Fruit fly (Drosophila melanogaster) whole organism, embryonic: ENCODE results near the gene CG6048.

Source experiments
- ATbp ChIP-seq: fragments of 200-800 bp; sonication (Bioruptor generic); optimal IDR thresholded peaks from 2 replicates; lab custom pipeline; 2017; ENCODE audit warnings: missing biosample characterization, mild to moderate bottlenecking, missing genetic modification characterization, missing genetic modification reagents
- Abd-B ChIP-seq: fragments of 200-800 bp; sonication (Bioruptor generic); optimal IDR thresholded peaks from 2 replicates; lab custom pipeline; 2018; ENCODE audit warnings: missing biosample characterization, mild to moderate bottlenecking, missing genetic modification characterization, moderate library complexity
- Awh ChIP-seq: fragments of 200-800 bp; sonication (Bioruptor generic); IDR thresholded peaks from 2 replicates; pipeline ENCODE4, ENCODE4 v1.3.6; 2022; ENCODE audit warnings: missing biosample characterization, missing genetic modification characterization
- CG11504 ChIP-seq: fragments of 200-800 bp; sonication (Bioruptor generic); optimal IDR thresholded peaks from 3 replicates; lab custom pipeline; 2019; ENCODE audit warnings: missing biosample characterization, mild to moderate bottlenecking, missing genetic modification characterization, moderate library complexity
- CG12744 ChIP-seq: fragments of 200-800 bp; sonication (Bioruptor generic); optimal IDR thresholded peaks from 2 replicates; lab custom pipeline; 2016; ENCODE audit warnings: missing biosample characterization, missing genetic modification characterization
- CG14860 ChIP-seq: fragments of 200-800 bp; sonication (Bioruptor generic); IDR thresholded peaks from 3 replicates; pipeline ENCODE4 v1.3.6; 2022; ENCODE audit warnings: missing biosample characterization, missing genetic modification characterization; ENCODE audit not compliant: partially characterized antibody
- CG1529 ChIP-seq: fragments of 200-800 bp; sonication (Bioruptor generic); optimal IDR thresholded peaks from 3 replicates; lab custom pipeline; 2018; ENCODE audit warnings: missing biosample characterization, missing genetic modification characterization
- CG15479 ChIP-seq: fragments of 200-800 bp; sonication (Bioruptor generic); optimal IDR thresholded peaks from 3 replicates; lab custom pipeline; 2019; ENCODE audit warnings: missing biosample characterization, mild to moderate bottlenecking, missing genetic modification characterization, moderate library complexity
- CG1602 ChIP-seq: fragments of 200-800 bp; sonication (Bioruptor generic); optimal IDR thresholded peaks from 3 replicates; lab custom pipeline; 2016; ENCODE audit warnings: missing biosample characterization, missing genetic modification characterization
- CG1603 ChIP-seq: fragments of 200-800 bp; sonication (Bioruptor generic); optimal IDR thresholded peaks from 2 replicates; lab custom pipeline; 2019; ENCODE audit warnings: missing biosample characterization, mild to moderate bottlenecking, missing genetic modification characterization, moderate library complexity
- CG16863 ChIP-seq: fragments of 200-800 bp; sonication (Bioruptor generic); optimal IDR thresholded peaks from 3 replicates; lab custom pipeline; 2016; ENCODE audit warnings: missing biosample characterization, missing genetic modification characterization
- CG17385 ChIP-seq: fragments of 200-800 bp; sonication (Bioruptor generic); optimal IDR thresholded peaks from 3 replicates; lab custom pipeline; 2018; ENCODE audit warnings: missing biosample characterization, mild to moderate bottlenecking, missing genetic modification characterization
- CG18599 ChIP-seq: fragments of 200-800 bp; sonication (Bioruptor generic); optimal IDR thresholded peaks from 3 replicates; lab custom pipeline; 2017; ENCODE audit warnings: missing biosample characterization, missing genetic modification characterization, mild to moderate bottlenecking, moderate library complexity, missing genetic modification reagents
- CG18619 ChIP-seq: fragments of 200-800 bp; sonication (Bioruptor generic); optimal IDR thresholded peaks from 3 replicates; lab custom pipeline; 2017; ENCODE audit warnings: missing biosample characterization, mild to moderate bottlenecking, missing genetic modification characterization
- CG18764 ChIP-seq: fragments of 200-800 bp; sonication (Bioruptor generic); optimal IDR thresholded peaks from 3 replicates; lab custom pipeline; 2016; ENCODE audit warnings: missing biosample characterization, missing genetic modification characterization
- CG31224 ChIP-seq: fragments of 200-800 bp; sonication (Bioruptor generic); IDR thresholded peaks from 2 replicates; pipeline ENCODE4 v1.3.6; 2022; ENCODE audit warnings: missing biosample characterization, missing genetic modification characterization
- CG43689 ChIP-seq: fragments of 200-800 bp; sonication (Bioruptor generic); IDR thresholded peaks from 2 replicates; pipeline ENCODE4 v1.3.6; 2022; ENCODE audit warnings: missing biosample characterization, missing genetic modification characterization
- CG7372 ChIP-seq: fragments of 200-800 bp; sonication (Bioruptor generic); IDR thresholded peaks from 2 replicates; pipeline ENCODE4 v1.3.6; 2022; ENCODE audit warnings: missing biosample characterization, missing genetic modification characterization
- CG7839 ChIP-seq: fragments of 200-800 bp; sonication (Bioruptor generic); optimal IDR thresholded peaks from 3 replicates; lab custom pipeline; 2018; ENCODE audit warnings: missing biosample characterization, mild to moderate bottlenecking, missing genetic modification characterization, moderate library complexity
- CG7987 ChIP-seq: fragments of 200-800 bp; sonication (Bioruptor generic); optimal IDR thresholded peaks from 2 replicates; lab custom pipeline; 2018; ENCODE audit warnings: missing biosample characterization, mild to moderate bottlenecking, missing genetic modification characterization, moderate library complexity
- D19A ChIP-seq: fragments of 200-800 bp; optimal IDR thresholded peaks from 3 replicates; lab custom pipeline; 2019; ENCODE audit warnings: missing biosample characterization, mild to moderate bottlenecking, missing genetic modification characterization, moderate library complexity
- Dek ChIP-seq: fragments of 200-800 bp; sonication (Bioruptor generic); optimal IDR thresholded peaks from 3 replicates; lab custom pipeline; 2019; ENCODE audit warnings: missing biosample characterization, mild to moderate bottlenecking, missing genetic modification characterization, moderate library complexity
- Drgx ChIP-seq: fragments of 200-800 bp; sonication (Bioruptor generic); IDR thresholded peaks from 2 replicates; pipeline ENCODE4 v1.3.6; 2022; ENCODE audit warnings: missing biosample characterization, missing genetic modification characterization
- Fer3 ChIP-seq: fragments of 200-800 bp; sonication (Bioruptor generic); optimal IDR thresholded peaks from 2 replicates; lab custom pipeline; 2018; ENCODE audit warnings: missing biosample characterization, mild to moderate bottlenecking, missing genetic modification characterization, moderate library complexity
- H15 ChIP-seq: fragments of 200-800 bp; sonication (Bioruptor generic); IDR thresholded peaks from 3 replicates; pipeline ENCODE4 v1.3.6; 2022; ENCODE audit warnings: missing biosample characterization, missing genetic modification characterization
- HLH54F ChIP-seq: fragments of 200-800 bp; sonication (Bioruptor generic); optimal IDR thresholded peaks from 3 replicates; lab custom pipeline; 2016; ENCODE audit warnings: missing biosample characterization, missing genetic modification characterization
- Oli ChIP-seq: fragments of 200-800 bp; sonication (Bioruptor generic); optimal IDR thresholded peaks from 2 replicates; lab custom pipeline; 2018; ENCODE audit warnings: missing biosample characterization, mild to moderate bottlenecking, missing genetic modification characterization, moderate library complexity
- Pdp1 ChIP-seq, 2 experiments: fragments of 200-800 bp; sonication (Bioruptor generic); optimal IDR thresholded peaks; 3 replicates each; lab custom pipeline; 2016; ENCODE audit warnings: missing biosample characterization in 2 of 2, missing genetic modification characterization in 2 of 2, mild to moderate bottlenecking in 1 of 2, moderate library complexity in 1 of 2
- Six4 ChIP-seq: fragments of 200-800 bp; sonication (Bioruptor generic); optimal IDR thresholded peaks from 2 replicates; lab custom pipeline; 2016; ENCODE audit warnings: missing biosample characterization, missing genetic modification characterization
- Sox100B ChIP-seq: fragments of 200-800 bp; sonication (Bioruptor generic); optimal IDR thresholded peaks from 3 replicates; lab custom pipeline; 2018; ENCODE audit warnings: missing biosample characterization, mild to moderate bottlenecking, missing genetic modification characterization
- Tbp ChIP-seq: fragments of >200 bp; optimal IDR thresholded peaks from 2 replicates; lab custom pipeline; 2018; ENCODE audit warnings: missing biosample characterization, missing genetic modification characterization
- al ChIP-seq: fragments of 200-800 bp; sonication (Bioruptor generic); IDR thresholded peaks from 2 replicates; pipeline ENCODE4 v1.3.6; 2022; ENCODE audit warnings: missing biosample characterization, missing genetic modification characterization
- az2 ChIP-seq: fragments of 200-800 bp; sonication (Bioruptor generic); optimal IDR thresholded peaks from 3 replicates; lab custom pipeline; 2016; ENCODE audit warnings: missing biosample characterization, missing genetic modification characterization
- bcd ChIP-seq: fragments of 200-800 bp; sonication (Bioruptor generic); optimal IDR thresholded peaks from 2 replicates; lab custom pipeline; 2017; ENCODE audit warnings: missing biosample characterization, mild to moderate bottlenecking, missing genetic modification characterization
- btn ChIP-seq: fragments of 200-800 bp; sonication (Bioruptor generic); optimal IDR thresholded peaks from 2 replicates; lab custom pipeline; 2016; ENCODE audit warnings: missing biosample characterization, missing genetic modification characterization
- chinmo ChIP-seq: fragments of 200-800 bp; sonication (Bioruptor generic); IDR thresholded peaks from 4 replicates; pipeline ENCODE4 v1.3.6; 2022; ENCODE audit warnings: missing biosample characterization, missing genetic modification characterization; ENCODE audit not compliant: partially characterized antibody
- dmrt11E ChIP-seq: fragments of 200-800 bp; sonication (Bioruptor generic); optimal IDR thresholded peaks from 3 replicates; lab custom pipeline; 2018; ENCODE audit warnings: missing biosample characterization, mild to moderate bottlenecking, missing genetic modification characterization, moderate library complexity
- dmrt99B ChIP-seq: fragments of 200-800 bp; sonication (Bioruptor generic); optimal IDR thresholded peaks from 2 replicates; lab custom pipeline; 2018; ENCODE audit warnings: missing biosample characterization, mild to moderate bottlenecking, missing genetic modification characterization, moderate library complexity
- ewg ChIP-seq: fragments of 200-800 bp; sonication (Bioruptor generic); optimal IDR thresholded peaks from 3 replicates; lab custom pipeline; 2017; ENCODE audit warnings: mild to moderate bottlenecking, missing biosample characterization, missing genetic modification reagents, missing genetic modification characterization
- ind ChIP-seq: fragments of 200-800 bp; sonication (Bioruptor generic); optimal IDR thresholded peaks from 3 replicates; lab custom pipeline; 2016; ENCODE audit warnings: missing biosample characterization, missing genetic modification characterization
- jumu ChIP-seq: fragments of 200-800 bp; sonication (Bioruptor generic); optimal IDR thresholded peaks from 3 replicates; lab custom pipeline; 2016; ENCODE audit warnings: missing biosample characterization, missing genetic modification characterization
- klu ChIP-seq: fragments of 200-800 bp; sonication (Bioruptor generic); IDR thresholded peaks from 2 replicates; pipeline ENCODE4 v1.3.6; 2022; ENCODE audit warnings: missing biosample characterization, missing genetic modification characterization
- phol ChIP-seq: fragments of 200-800 bp; sonication (Bioruptor generic); optimal IDR thresholded peaks from 3 replicates; lab custom pipeline; 2018; ENCODE audit warnings: missing biosample characterization, mild to moderate bottlenecking, missing genetic modification characterization, moderate library complexity
- psq ChIP-seq: fragments of 200-800 bp; sonication (Bioruptor generic); optimal IDR thresholded peaks from 2 replicates; lab custom pipeline; 2017; ENCODE audit warnings: missing biosample characterization, missing genetic modification characterization
- pzg ChIP-seq: fragments of 200-800 bp; sonication (Bioruptor generic); optimal IDR thresholded peaks from 3 replicates; lab custom pipeline; 2018; ENCODE audit warnings: missing biosample characterization, mild to moderate bottlenecking, missing genetic modification characterization, moderate library complexity
- ranshi ChIP-seq: fragments of 200-800 bp; sonication (Bioruptor generic); IDR thresholded peaks from 2 replicates; pipeline ENCODE4 v1.3.6; 2022; ENCODE audit warnings: missing biosample characterization, missing genetic modification characterization
- salm ChIP-seq: fragments of 200-800 bp; sonication (Bioruptor generic); optimal IDR thresholded peaks from 2 replicates; lab custom pipeline; 2018; ENCODE audit warnings: missing biosample characterization, mild to moderate bottlenecking, missing genetic modification characterization
- slou ChIP-seq: fragments of 200-800 bp; sonication (Bioruptor generic); optimal IDR thresholded peaks from 3 replicates; lab custom pipeline; 2016; ENCODE audit warnings: missing biosample characterization, missing genetic modification characterization
- tgo ChIP-seq: fragments of 200-800 bp; sonication (Bioruptor generic); IDR thresholded peaks from 3 replicates; pipeline ENCODE4 v1.3.6; 2022; ENCODE audit warnings: missing biosample characterization, missing genetic modification characterization
- vvl ChIP-seq: fragments of 200-800 bp; sonication (Bioruptor generic); IDR thresholded peaks from 2 replicates; pipeline ENCODE4 v1.3.6; 2022; ENCODE audit warnings: missing biosample characterization, missing genetic modification characterization
- zfh2 ChIP-seq: fragments of 200-800 bp; sonication (Bioruptor generic); optimal IDR thresholded peaks from 2 replicates; lab custom pipeline; 2016; ENCODE audit warnings: missing biosample characterization, missing genetic modification characterization

CG6048 gene

DNA sequence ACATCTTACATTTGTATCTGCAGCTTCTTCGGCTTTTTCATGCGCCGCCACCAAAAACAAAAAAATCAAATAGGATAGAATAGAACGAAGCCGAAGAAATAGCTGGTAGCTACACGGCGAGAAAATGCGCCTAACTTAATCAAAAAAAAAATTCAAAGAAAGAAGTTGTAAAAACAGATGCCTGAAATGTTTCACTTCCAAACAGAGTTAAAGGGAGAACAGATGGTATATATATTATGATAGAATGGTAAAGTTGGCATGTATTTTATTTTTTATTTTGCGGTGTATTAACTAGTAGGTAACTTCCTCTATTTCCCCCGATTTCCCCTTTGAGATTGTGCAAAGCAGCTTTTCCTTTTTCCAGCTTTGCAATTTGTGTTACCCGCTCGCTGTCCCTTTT lies 28.0 kb upstream of the CG6048 start (continued):
- peak; percentile 53 for TF ChIP-seq CG18599
- no peak for TF ChIP-seq HLH54F (GFP tag; lab: Kevin White, UChicago)
- TF ChIP-seq Fer3 (tag; lab: Kevin White, UChicago) = peak; percentile 5
- TF ChIP-seq CG1529 = no peak
- TF ChIP-seq CG18764 = no peak
- no peak for TF ChIP-seq CG15479 (GFP tag; lab: Kevin White, UChicago)
- TF ChIP-seq salm (tag; lab: Kevin White, UChicago) = no peak
- peak; percentile 63; the same call in 1 of the 2 replicates for TF ChIP-seq vvl (GFP tag; lab: Robert Waterston, UW)
- peak; percentile 34 for TF ChIP-seq ATbp
- TF ChIP-seq dmrt11E (tag; lab: Kevin White, UChicago) = peak; percentile 17
- no peak for TF ChIP-seq klu (GFP tag; lab: Robert Waterston, UW)
- no peak for TF ChIP-seq az2 (GFP tag; lab: Kevin White, UChicago)
- peak; percentile 38 for TF ChIP-seq CG7839 (tag; lab: Kevin White, UChicago)
- no peak for TF ChIP-seq CG31224 (GFP tag; lab: Robert Waterston, UW)
- TF ChIP-seq CG14860 = no peak
- no peak for TF ChIP-seq CG43689 (GFP tag; lab: Robert Waterston, UW)
- TF ChIP-seq H15 (GFP tag; lab: Robert Waterston, UW) = no peak
- TF ChIP-seq psq = no peak
- TF ChIP-seq D19A (tag; lab: Kevin White, UChicago) = no peak
- TF ChIP-seq bcd = no peak
- TF ChIP-seq ind (GFP tag; lab: Kevin White, UChicago) = peak; percentile 18
- TF ChIP-seq Drgx = peak; percentile 53; the same call in 1 of the 2 replicates
- no peak for TF ChIP-seq CG16863 (GFP tag; lab: Kevin White, UChicago)
- peak; percentile 59 for TF ChIP-seq CG11504 (tag; lab: Kevin White, UChicago)
- peak; percentile 15; the same call in 1 of the 3 replicates for TF ChIP-seq tgo (GFP tag; lab: Robert Waterston, UW)
- no peak for TF ChIP-seq Pdp1 (GFP tag; optimal IDR thresholded peaks at IDR 0.05; lab: Kevin White, UChicago)
- no peak for TF ChIP-seq CG12744
- no peak for TF ChIP-seq slou
- TF ChIP-seq CG18619 = no peak
- no peak for TF ChIP-seq Awh
- 0 out of 2 replicates have a peak, but pooled peaks have one; percentile 6 for TF ChIP-seq ranshi (GFP tag; lab: Robert Waterston, UW)
- TF ChIP-seq chinmo (GFP tag; lab: Robert Waterston, UW) = no peak
- TF ChIP-seq phol (tag; lab: Kevin White, UChicago) = peak; percentile 47
- TF ChIP-seq zfh2 (GFP tag; lab: Kevin White, UChicago) = no peak
- TF ChIP-seq Sox100B (GFP tag; lab: Kevin White, UChicago) = peak; percentile 26
- TF ChIP-seq Dek (tag; lab: Kevin White, UChicago) = no peak
- TF ChIP-seq CG1602 = no peak
- no peak for TF ChIP-seq btn
- TF ChIP-seq pzg (GFP tag; lab: Kevin White, UChicago) = no peak
- TF ChIP-seq Oli (tag; lab: Kevin White, UChicago) = peak; percentile 34
- TF ChIP-seq Six4 (GFP tag; lab: Kevin White, UChicago) = no peak
- no peak for TF ChIP-seq ewg (GFP tag; lab: Kevin White, UChicago)
- no peak for TF ChIP-seq Tbp
- peak; percentile 49 for TF ChIP-seq CG1603 (tag; lab: Kevin White, UChicago)
- TF ChIP-seq jumu (GFP tag; lab: Kevin White, UChicago) = no peak
- peak; percentile 40 for TF ChIP-seq dmrt99B (tag; lab: Kevin White, UChicago)
- no peak for TF ChIP-seq CG7987
- no peak for TF ChIP-seq Abd-B (GFP tag; lab: Kevin White, UChicago)
- TF ChIP-seq CG17385 (GFP tag; lab: Kevin White, UChicago) = peak; percentile 16
- no peak for TF ChIP-seq CG7372 (GFP tag; lab: Robert Waterston, UW)
- TF ChIP-seq al (GFP tag; lab: Robert Waterston, UW) = no peak
